Fruit fly (Drosophila melanogaster): ENCODE measurements around the gene Oseg4.

Oseg4 gene

dm6 chr3L:1735603-1736002 lies at the start of gene Oseg4:
Gene Oseg4, minus strand, starts transcription at chr3L:1735767.
- TF ChIP-seq noc (tag; optimal IDR thresholded peaks at IDR 0.05): no peak

dm6 chr3L:1784092-1784491 lies 48.5 kb upstream of the Oseg4 start:
- TF ChIP-seq noc (tag; optimal IDR thresholded peaks at IDR 0.05): no peak

- TF ChIP-seq noc (tag; optimal IDR thresholded peaks at IDR 0.05): no peak
Observed at dm6 chr3L:1777249-1777648, 41.7 kb upstream of the Oseg4 start, which contains the start of the genes CG2021 and mRpL46. Gene CG2021, minus strand, starts transcription at chr3L:1777411. Gene mRpL46, plus strand, starts transcription at chr3L:1777439.

dm6 chr3L:1774713-1775648 lies 39.4 kb upstream of the Oseg4 start, which contains the start of the genes CG13933 and PolD2:
Gene CG13933, minus strand, starts transcription at chr3L:1775147.
Gene PolD2, plus strand, starts transcription at chr3L:1775633.
- TF ChIP-seq noc (tag; optimal IDR thresholded peaks at IDR 0.05): peak; percentile 80

dm6 chr3L:1772593-1772992 lies 37.0 kb upstream of the Oseg4 start:
- no peak for TF ChIP-seq noc (tag; optimal IDR thresholded peaks at IDR 0.05)

dm6 chr3L:1771658-1772057 lies 36.1 kb upstream of the Oseg4 start, which contains the start of gene Dhc62B:
Gene Dhc62B, minus strand, starts transcription at chr3L:1771758.
- TF ChIP-seq noc (tag; optimal IDR thresholded peaks at IDR 0.05): no peak

dm6 chr3L:1756143-1756542 lies 20.6 kb upstream of the Oseg4 start, which contains the start of gene CG8001:
Gene CG8001, plus strand, starts transcription at chr3L:1756159.
- TF ChIP-seq noc (tag; optimal IDR thresholded peaks at IDR 0.05): no peak

dm6 chr3L:1755458-1755984 lies 20.0 kb upstream of the Oseg4 start, which contains the start of gene Cht2:
Gene Cht2, minus strand, starts transcription at chr3L:1755934.
- TF ChIP-seq noc (tag; optimal IDR thresholded peaks at IDR 0.05): no peak

dm6 chr3L:1754935-1755334 lies 19.4 kb upstream of the Oseg4 start:
- TF ChIP-seq noc (tag; optimal IDR thresholded peaks at IDR 0.05): no peak

- no peak for TF ChIP-seq noc (tag; optimal IDR thresholded peaks at IDR 0.05)
Observed at dm6 chr3L:1754262-1754661, 18.7 kb upstream of the Oseg4 start.

dm6 chr3L:1748218-1748617 lies 12.7 kb upstream of the Oseg4 start:
- no peak for TF ChIP-seq noc (tag; optimal IDR thresholded peaks at IDR 0.05)

dm6 chr3L:1746338-1747199 lies 11.0 kb upstream of the Oseg4 start, which contains the start of gene CG13921:
Gene CG13921, plus strand, starts transcription at chr3L:1746907.
- peak; percentile 95 for TF ChIP-seq noc (tag; optimal IDR thresholded peaks at IDR 0.05)

dm6 chr3L:1745432-1745831 lies 9.9 kb upstream of the Oseg4 start:
- peak; percentile 74 for TF ChIP-seq noc (tag; optimal IDR thresholded peaks at IDR 0.05)

dm6 chr3L:1742552-1743097 lies 7.1 kb upstream of the Oseg4 start:
- no peak for TF ChIP-seq noc (tag; optimal IDR thresholded peaks at IDR 0.05)
